Fruit fly (Drosophila melanogaster) whole organism, embryonic: ENCODE data around the gene Hrd3.
A peak's percentile ranks its signal among the peaks of the same experiment; 100 is the strongest.

ENCODE experiments used
- Asciz ChIP-seq: fragments of 200-800 bp; sonication (Bioruptor generic); optimal IDR thresholded peaks from 2 replicates; lab custom pipeline; 2017; ENCODE audit warnings: missing biosample characterization, mild to moderate bottlenecking, missing genetic modification characterization, missing genetic modification reagents
- BEAF-32 ChIP-seq: fragments of 200-800 bp; sonication (Bioruptor generic); optimal IDR thresholded peaks from 3 replicates; lab custom pipeline; 2017; ENCODE audit warnings: missing biosample characterization, missing genetic modification characterization, mild to moderate bottlenecking, moderate library complexity, missing genetic modification reagents
- CG10274 ChIP-seq: fragments of 200-800 bp; sonication (Bioruptor generic); optimal IDR thresholded peaks from 3 replicates; lab custom pipeline; 2017; ENCODE audit warnings: missing biosample characterization, mild to moderate bottlenecking, missing genetic modification characterization
- CG10462 ChIP-seq: fragments of 200-800 bp; sonication (Bioruptor generic); optimal IDR thresholded peaks from 2 replicates; lab custom pipeline; 2016; ENCODE audit warnings: missing biosample characterization, missing genetic modification characterization
- CG15479 ChIP-seq: fragments of 200-800 bp; sonication (Bioruptor generic); optimal IDR thresholded peaks from 3 replicates; lab custom pipeline; 2019; ENCODE audit warnings: missing biosample characterization, mild to moderate bottlenecking, missing genetic modification characterization, moderate library complexity
- CG17912 ChIP-seq: fragments of 200-800 bp; sonication (Bioruptor generic); optimal IDR thresholded peaks from 2 replicates; lab custom pipeline; 2018; ENCODE audit warnings: missing biosample characterization, mild to moderate bottlenecking, missing genetic modification characterization
- CG18262 ChIP-seq: fragments of 200-800 bp; optimal IDR thresholded peaks from 3 replicates; lab custom pipeline; 2019; ENCODE audit warnings: missing biosample characterization, mild to moderate bottlenecking, missing genetic modification characterization, moderate library complexity
- CG2129 ChIP-seq: fragments of 200-800 bp; sonication (Bioruptor generic); IDR thresholded peaks from 2 replicates; pipeline ENCODE4 v1.3.6; 2022; ENCODE audit warnings: missing biosample characterization, missing genetic modification characterization; ENCODE audit not compliant: partially characterized antibody
- CG2202 ChIP-seq: fragments of 200-800 bp; sonication (Bioruptor generic); optimal IDR thresholded peaks from 2 replicates; lab custom pipeline; 2018; ENCODE audit warnings: missing biosample characterization, mild to moderate bottlenecking, missing genetic modification characterization
- CG2712 ChIP-seq: fragments of 200-800 bp; optimal IDR thresholded peaks from 3 replicates; lab custom pipeline; 2019; ENCODE audit warnings: missing biosample characterization, mild to moderate bottlenecking, missing genetic modification characterization, moderate library complexity
- CG32767 ChIP-seq: fragments of 200-800 bp; sonication (Bioruptor generic); IDR thresholded peaks from 2 replicates; pipeline ENCODE4 v1.3.6; 2022; ENCODE audit warnings: missing biosample characterization, missing genetic modification characterization
- CG4360 ChIP-seq: fragments of 200-800 bp; sonication (Bioruptor generic); IDR thresholded peaks from 2 replicates; pipeline ENCODE4 v1.3.6; 2022; ENCODE audit warnings: missing biosample characterization, missing genetic modification characterization
- CG7839 ChIP-seq: fragments of 200-800 bp; sonication (Bioruptor generic); optimal IDR thresholded peaks from 3 replicates; lab custom pipeline; 2018; ENCODE audit warnings: missing biosample characterization, mild to moderate bottlenecking, missing genetic modification characterization, moderate library complexity
- Dfd ChIP-seq, 2 experiments: fragments of >200 bp; optimal IDR thresholded peaks; 2 replicates each; lab custom pipeline; 2017; ENCODE audit warnings: missing biosample characterization in 2 of 2, missing genetic modification characterization in 2 of 2
- Eip74EF ChIP-seq, 2 experiments: fragments of 200-800 bp in 1 of 2; fragments of >200 bp in 1 of 2; sonication (Bioruptor generic) in 1 of 2; optimal IDR thresholded peaks; 2 replicates each; lab custom pipeline; 2017 to 2019; ENCODE audit warnings: missing biosample characterization in 2 of 2, missing genetic modification characterization in 2 of 2, mild to moderate bottlenecking in 1 of 2, moderate library complexity in 1 of 2
- Ets65A ChIP-seq: fragments of 200-800 bp; sonication (Bioruptor generic); peaks from one replicate; lab custom pipeline; 2016; ENCODE audit warnings: missing biosample characterization, missing genetic modification characterization
- Fer1 ChIP-seq: fragments of 200-800 bp; sonication (Bioruptor generic); optimal IDR thresholded peaks from 2 replicates; lab custom pipeline; 2017; ENCODE audit warnings: missing biosample characterization, mild to moderate bottlenecking, missing genetic modification characterization
- H2.0 ChIP-seq: fragments of 200-800 bp; sonication (Bioruptor generic); IDR thresholded peaks from 2 replicates; pipeline ENCODE4 v1.3.6; 2022; ENCODE audit warnings: missing biosample characterization, missing genetic modification characterization
- HLH3B ChIP-seq: fragments of 200-800 bp; sonication (Bioruptor generic); IDR thresholded peaks from 2 replicates; pipeline ENCODE4 v1.3.6; 2022; ENCODE audit warnings: missing biosample characterization, missing genetic modification characterization
- HLH4C ChIP-seq: fragments of 200-800 bp; sonication (Bioruptor generic); IDR thresholded peaks from 3 replicates; pipeline ENCODE4 v1.3.6; 2022; ENCODE audit warnings: missing biosample characterization, missing genetic modification characterization; ENCODE audit not compliant: partially characterized antibody
- HmgZ ChIP-seq: fragments of 200-800 bp; sonication (Bioruptor generic); optimal IDR thresholded peaks from 2 replicates; lab custom pipeline; 2018; ENCODE audit warnings: missing biosample characterization, mild to moderate bottlenecking, missing genetic modification characterization
- Hsf ChIP-seq: fragments of 200-800 bp; sonication (Bioruptor generic); optimal IDR thresholded peaks from 3 replicates; lab custom pipeline; 2016; ENCODE audit warnings: missing biosample characterization, missing genetic modification characterization
- Jarid2 ChIP-seq: fragments of 200-800 bp; sonication (Bioruptor generic); optimal IDR thresholded peaks from 3 replicates; lab custom pipeline; 2017; ENCODE audit warnings: mild to moderate bottlenecking, missing biosample characterization, missing genetic modification reagents, missing genetic modification characterization
- Mad ChIP-seq: fragments of 200-800 bp; sonication (Bioruptor generic); optimal IDR thresholded peaks from 2 replicates; lab custom pipeline; 2016; ENCODE audit warnings: missing biosample characterization, missing genetic modification characterization
- Mrtf ChIP-seq: fragments of 200-800 bp; sonication (Bioruptor generic); IDR thresholded peaks from 3 replicates; pipeline ENCODE4 v1.3.6; 2022; ENCODE audit warnings: missing biosample characterization, missing genetic modification characterization
- Oli ChIP-seq: fragments of 200-800 bp; sonication (Bioruptor generic); optimal IDR thresholded peaks from 2 replicates; lab custom pipeline; 2018; ENCODE audit warnings: missing biosample characterization, mild to moderate bottlenecking, missing genetic modification characterization, moderate library complexity
- Pdp1 ChIP-seq, 2 experiments: fragments of 200-800 bp; sonication (Bioruptor generic); optimal IDR thresholded peaks; 3 replicates each; lab custom pipeline; 2016; ENCODE audit warnings: missing biosample characterization in 2 of 2, missing genetic modification characterization in 2 of 2, mild to moderate bottlenecking in 1 of 2, moderate library complexity in 1 of 2
- Side ChIP-seq: fragments of 200-800 bp; sonication (Bioruptor generic); optimal IDR thresholded peaks from 2 replicates; lab custom pipeline; 2016; ENCODE audit warnings: missing biosample characterization, missing genetic modification characterization
- Stat92E ChIP-seq, 3 experiments: fragments of >200 bp in 2 of 3; fragments of 200-800 bp in 1 of 3; sonication (Bioruptor generic) in 1 of 3; optimal IDR thresholded peaks; 2 replicates each; lab custom pipeline; 2017 to 2019; ENCODE audit warnings: missing biosample characterization in 3 of 3, missing genetic modification characterization in 3 of 3, mild to moderate bottlenecking in 1 of 3, moderate library complexity in 1 of 3
- TFAM ChIP-seq: fragments of 200-800 bp; sonication (Bioruptor generic); optimal IDR thresholded peaks from 2 replicates; lab custom pipeline; 2017; ENCODE audit warnings: missing biosample characterization, missing genetic modification characterization, inconsistent platforms
- Usf ChIP-seq: fragments of 200-800 bp; sonication (Bioruptor generic); optimal IDR thresholded peaks from 2 replicates; lab custom pipeline; 2017; ENCODE audit warnings: missing genotype, missing biosample characterization, missing genetic modification characterization
- crol ChIP-seq: fragments of 200-800 bp; sonication (Bioruptor generic); IDR thresholded peaks from 2 replicates; pipeline ENCODE4 v1.3.6; 2022; ENCODE audit warnings: missing biosample characterization, missing genetic modification characterization
- cwo ChIP-seq: fragments of 200-800 bp; sonication (Bioruptor generic); optimal IDR thresholded peaks from 3 replicates; lab custom pipeline; 2017; ENCODE audit warnings: missing biosample characterization, missing genetic modification characterization, mild to moderate bottlenecking, moderate library complexity, missing genetic modification reagents
- da ChIP-seq: fragments of 200-800 bp; sonication (Bioruptor generic); optimal IDR thresholded peaks from 2 replicates; lab custom pipeline; 2016; ENCODE audit warnings: missing biosample characterization, missing genetic modification characterization
- esg ChIP-seq: fragments of 200-800 bp; sonication (Bioruptor generic); conservative IDR thresholded peaks from 2 replicates; pipeline ENCODE4 v1.3.6; 2022; ENCODE audit warnings: missing biosample characterization, missing genetic modification characterization
- ewg ChIP-seq: fragments of 200-800 bp; sonication (Bioruptor generic); optimal IDR thresholded peaks from 3 replicates; lab custom pipeline; 2017; ENCODE audit warnings: mild to moderate bottlenecking, missing biosample characterization, missing genetic modification reagents, missing genetic modification characterization
- ftz-f1 ChIP-seq: fragments of 200-800 bp; sonication (Bioruptor generic); optimal IDR thresholded peaks from 2 replicates; lab custom pipeline; 2016; ENCODE audit warnings: missing biosample characterization, missing genetic modification characterization
- jumu ChIP-seq: fragments of 200-800 bp; sonication (Bioruptor generic); optimal IDR thresholded peaks from 3 replicates; lab custom pipeline; 2016; ENCODE audit warnings: missing biosample characterization, missing genetic modification characterization
- lilli ChIP-seq: fragments of 200-800 bp; sonication (Bioruptor generic); optimal IDR thresholded peaks from 3 replicates; lab custom pipeline; 2016; ENCODE audit warnings: missing biosample characterization, missing genetic modification characterization
- nmo ChIP-seq: fragments of 200-800 bp; sonication (Bioruptor generic); optimal IDR thresholded peaks from 2 replicates; lab custom pipeline; 2018; ENCODE audit warnings: missing biosample characterization, mild to moderate bottlenecking, missing genetic modification characterization, moderate library complexity
- nom ChIP-seq: fragments of 200-800 bp; sonication (Bioruptor generic); optimal IDR thresholded peaks from 2 replicates; lab custom pipeline; 2017; ENCODE audit warnings: missing biosample characterization, missing genetic modification characterization, mild to moderate bottlenecking, moderate library complexity, missing genetic modification reagents
- pros ChIP-seq: fragments of 200-800 bp; sonication (Bioruptor generic); optimal IDR thresholded peaks from 3 replicates; lab custom pipeline; 2019; ENCODE audit warnings: missing biosample characterization, mild to moderate bottlenecking, missing genetic modification characterization, moderate library complexity
- pzg ChIP-seq: fragments of 200-800 bp; sonication (Bioruptor generic); optimal IDR thresholded peaks from 3 replicates; lab custom pipeline; 2018; ENCODE audit warnings: missing biosample characterization, mild to moderate bottlenecking, missing genetic modification characterization, moderate library complexity
- sc ChIP-seq, 3 experiments: fragments of >200 bp in 2 of 3; fragments of 200-800 bp in 1 of 3; sonication (Bioruptor generic) in 1 of 3; optimal IDR thresholded peaks; 2 replicates in 2 of 3; 3 replicates in 1 of 3; lab custom pipeline; 2017; ENCODE audit warnings: mild to moderate bottlenecking in 1 of 3, missing biosample characterization in 1 of 3, missing genetic modification characterization in 1 of 3, missing genetic modification reagents in 1 of 3
- sens ChIP-seq: fragments of 200-800 bp; sonication (Bioruptor generic); peaks from one replicate; lab custom pipeline; 2016; ENCODE audit warnings: missing biosample characterization, missing genetic modification characterization
- trem ChIP-seq: fragments of 200-800 bp; optimal IDR thresholded peaks from 3 replicates; lab custom pipeline; 2019; ENCODE audit warnings: missing biosample characterization, mild to moderate bottlenecking, missing genetic modification characterization, moderate library complexity
- trh ChIP-seq: fragments of 200-800 bp; sonication (Bioruptor generic); optimal IDR thresholded peaks from 2 replicates; lab custom pipeline; 2016; ENCODE audit warnings: missing biosample characterization, missing genetic modification characterization
- tx ChIP-seq: fragments of 200-800 bp; sonication (Bioruptor generic); optimal IDR thresholded peaks from 2 replicates; lab custom pipeline; 2016; ENCODE audit warnings: missing biosample characterization, missing genetic modification characterization
- vvl ChIP-seq: fragments of 200-800 bp; sonication (Bioruptor generic); IDR thresholded peaks from 2 replicates; pipeline ENCODE4 v1.3.6; 2022; ENCODE audit warnings: missing biosample characterization, missing genetic modification characterization

The Hrd3 gene

dm6 chr3R:23772808-23773207 is 14.5 kb upstream of the Hrd3 start, which contains the start of gene tst (continued):
- TF ChIP-seq pros (GFP tag; lab: Kevin White, UChicago), result no peak
- TF ChIP-seq HLH3B, result peak; percentile 97
- TF ChIP-seq CG2202 (tag; lab: Kevin White, UChicago), result peak; percentile 78
- peak; percentile 45 for TF ChIP-seq Mad (GFP tag; lab: Kevin White, UChicago)
- TF ChIP-seq jumu (GFP tag; lab: Kevin White, UChicago), result peak; percentile 55
- TF ChIP-seq CG7839 (tag; lab: Kevin White, UChicago), result peak; percentile 93
- TF ChIP-seq BEAF-32 (GFP tag; lab: Kevin White, UChicago), result peak; percentile 55
- TF ChIP-seq lilli (GFP tag; lab: Kevin White, UChicago), result peak; percentile 84
- no peak for TF ChIP-seq CG2129 (GFP tag; lab: Robert Waterston, UW)
- no peak for TF ChIP-seq Dfd (GFP tag; optimal IDR thresholded peaks at IDR 0.05; lab: Kevin White, UChicago)
- TF ChIP-seq Fer1 (GFP tag; lab: Kevin White, UChicago), result peak; percentile 89
- peak; percentile 53 for TF ChIP-seq CG17912 (GFP tag; lab: Kevin White, UChicago)
- peak; percentile 73 for TF ChIP-seq CG4360 (GFP tag; lab: Robert Waterston, UW)
- peak; percentile 79 for TF ChIP-seq cwo (GFP tag; lab: Kevin White, UChicago)
- no peak for TF ChIP-seq ftz-f1 (GFP tag; lab: Kevin White, UChicago)
- peak; percentile 40 for TF ChIP-seq CG10274 (GFP tag; lab: Kevin White, UChicago)
- TF ChIP-seq Pdp1 (GFP tag; optimal IDR thresholded peaks at IDR 0.05; lab: Kevin White, UChicago), result peak; percentile 67 to 87
- peak; percentile 79 for TF ChIP-seq Usf
- TF ChIP-seq esg (GFP tag; lab: Robert Waterston, UW), result peak; percentile 96
- TF ChIP-seq TFAM (GFP tag; lab: Kevin White, UChicago), result no peak
- peak; percentile 61 for TF ChIP-seq CG10462 (GFP tag; lab: Kevin White, UChicago)
- TF ChIP-seq CG15479 (GFP tag; lab: Kevin White, UChicago), result no peak
- TF ChIP-seq Stat92E (GFP tag; optimal IDR thresholded peaks at IDR 0.05; lab: Kevin White, UChicago), result peak in 1 of 3 experiments; percentile 36
- peak; percentile 53 for TF ChIP-seq crol (GFP tag; lab: Robert Waterston, UW)
- TF ChIP-seq trem (tag; lab: Kevin White, UChicago), result peak; percentile 91
- peak; percentile 95 for TF ChIP-seq nmo
- TF ChIP-seq CG2712 (tag; lab: Kevin White, UChicago), result peak; percentile 97
- TF ChIP-seq CG32767 (GFP tag; lab: Robert Waterston, UW), result peak; percentile 93
- peak; percentile 16 for TF ChIP-seq tx
- TF ChIP-seq Hsf (GFP tag; lab: Kevin White, UChicago), result peak; percentile 61
- peak; percentile 99 for TF ChIP-seq vvl (GFP tag; lab: Robert Waterston, UW)
- TF ChIP-seq trh, result peak; percentile 84
- no peak for TF ChIP-seq Asciz (GFP tag; lab: Kevin White, UChicago)
- peak; percentile 51 for TF ChIP-seq nom
- peak; percentile 31 for TF ChIP-seq Jarid2 (GFP tag; lab: Kevin White, UChicago)
- TF ChIP-seq Mrtf (GFP tag; lab: Robert Waterston, UW), result peak; percentile 95
- peak; percentile 94 for TF ChIP-seq CG18262 (tag; lab: Kevin White, UChicago)
- peak; percentile 88 for TF ChIP-seq HmgZ (tag; lab: Kevin White, UChicago)
- peak; percentile 87 for TF ChIP-seq Oli (tag; lab: Kevin White, UChicago)
- peak; percentile 96 for TF ChIP-seq H2.0 (GFP tag; lab: Robert Waterston, UW)
- TF ChIP-seq Eip74EF (GFP tag; optimal IDR thresholded peaks at IDR 0.05; lab: Kevin White, UChicago), result peak in 1 of 2 experiments; percentile 86
- no peak for TF ChIP-seq sc (optimal IDR thresholded peaks at IDR 0.05; lab: Kevin White, UChicago)
- peak; percentile 74 for TF ChIP-seq sc (GFP tag; optimal IDR thresholded peaks at IDR 0.05; lab: Kevin White, UChicago)
- no peak for TF ChIP-seq Side (GFP tag; lab: Kevin White, UChicago)
- TF ChIP-seq Ets65A (GFP tag; lab: Kevin White, UChicago), result peak; percentile 92
- no peak for TF ChIP-seq da (GFP tag; lab: Kevin White, UChicago)
- peak; percentile 21 for TF ChIP-seq pzg (GFP tag; lab: Kevin White, UChicago)
- TF ChIP-seq HLH4C (GFP tag; lab: Robert Waterston, UW), result peak; percentile 43; the same call in 1 of the 3 replicates
- TF ChIP-seq sens (GFP tag; lab: Kevin White, UChicago), result peak; percentile 93
- peak; percentile 77 for TF ChIP-seq ewg (GFP tag; lab: Kevin White, UChicago)
